Worm (Caenorhabditis elegans) whole organism, L4 larva: ENCODE measurements around the gene gly-9.

ENCODE experiments used
- F26F4.8 ChIP-seq: fragments of 200-800 bp; sonication (Bioruptor generic); conservative IDR thresholded peaks from 2 replicates; pipeline ENCODE4 v1.3.6; 2022; ENCODE audit warnings: missing genetic modification characterization, missing compliant biosample characterization
- F44E2.7 ChIP-seq: fragments of 200-800 bp; sonication (Bioruptor generic); IDR thresholded peaks from 2 replicates; pipeline ENCODE4 v2.1.2; 2022; ENCODE audit warnings: missing genetic modification characterization, missing compliant biosample characterization
- F49E8.2 ChIP-seq: sonication (generic microtip); optimal IDR thresholded peaks from 2 replicates; lab custom pipeline; 2016; ENCODE audit warnings: missing compliant biosample characterization, mild to moderate bottlenecking, missing genetic modification characterization, borderline replicate concordance
- R02D3.7 ChIP-seq: fragments of 150-350 bp; sonication (generic microtip); optimal IDR thresholded peaks from 3 replicates; lab custom pipeline; 2014; ENCODE audit warnings: missing biosample characterization, missing genetic modification characterization
- T20F7.1 ChIP-seq: fragments of 200-800 bp; sonication (Bioruptor generic); optimal IDR thresholded peaks from 2 replicates; lab custom pipeline; 2018; ENCODE audit warnings: mild to moderate bottlenecking, missing genetic modification characterization, missing compliant biosample characterization
- T26A8.4 ChIP-seq: fragments of 200-800 bp; sonication (Bioruptor generic); IDR thresholded peaks from 2 replicates; pipeline ENCODE4 v1.3.6; 2022; ENCODE audit warnings: missing genetic modification characterization, missing compliant biosample characterization
- Y5F2A.4 ChIP-seq: fragments of 200-800 bp; sonication (Bioruptor generic); optimal IDR thresholded peaks from 2 replicates; lab custom pipeline; 2018; ENCODE audit warnings: mild to moderate bottlenecking, missing genetic modification characterization, missing compliant biosample characterization
- aha-1 ChIP-seq: fragments of 150-350 bp; peaks from one replicate; lab custom pipeline; 2014; ENCODE audit warnings: missing biosample characterization, missing genetic modification characterization
- aly-2 ChIP-seq: sonication (generic microtip); optimal IDR thresholded peaks from 2 replicates; lab custom pipeline; 2018; ENCODE audit warnings: missing biosample characterization, missing genetic modification characterization
- ama-1 ChIP-seq: fragments of 150-350 bp; optimal IDR thresholded peaks from 2 replicates; lab custom pipeline; 2014; ENCODE audit warnings: inconsistent platforms, mixed read lengths
- arid-1 ChIP-seq: fragments of 200-800 bp; sonication (Bioruptor generic); conservative IDR thresholded peaks from 2 replicates; pipeline ENCODE4 v1.3.6; 2022; ENCODE audit warnings: missing genetic modification reagents, missing genetic modification characterization, missing compliant biosample characterization
- ceh-28 ChIP-seq: fragments of 150-350 bp; optimal IDR thresholded peaks from 2 replicates; lab custom pipeline; 2014; ENCODE audit warnings: missing biosample characterization, missing genetic modification reagents, missing genetic modification characterization
- ceh-62 ChIP-seq: sonication (generic microtip); optimal IDR thresholded peaks from 2 replicates; lab custom pipeline; 2017; ENCODE audit warnings: missing biosample characterization, missing genetic modification characterization
- ceh-82 ChIP-seq: sonication (generic microtip); optimal IDR thresholded peaks from 2 replicates; lab custom pipeline; 2017; ENCODE audit warnings: missing biosample characterization, missing genetic modification characterization
- ces-1 ChIP-seq: fragments of 150-350 bp; sonication (generic microtip); optimal IDR thresholded peaks from 4 replicates; lab custom pipeline; 2014; ENCODE audit warnings: missing biosample characterization, missing genetic modification reagents, missing genetic modification characterization
- daf-12 ChIP-seq: fragments of 150-350 bp; optimal IDR thresholded peaks from 2 replicates; lab custom pipeline; 2014; ENCODE audit warnings: missing biosample characterization, missing genetic modification reagents, missing genetic modification characterization
- daf-16 ChIP-seq, 3 experiments: sonication (generic microtip); optimal IDR thresholded peaks; 2 replicates each; lab custom pipeline; 2016 to 2017; ENCODE audit warnings: missing genetic modification characterization in 3 of 3, missing genetic modification reagents in 3 of 3, mild to moderate bottlenecking in 2 of 3, missing compliant biosample characterization in 2 of 3, missing biosample characterization in 1 of 3, moderate library complexity in 1 of 3
- dve-1 ChIP-seq: sonication (generic microtip); optimal IDR thresholded peaks from 2 replicates; lab custom pipeline; 2017; ENCODE audit warnings: antibody characterized with exemption, mild to moderate bottlenecking, missing genetic modification characterization, missing compliant biosample characterization; ENCODE audit not compliant: insufficient read depth
- egl-27 ChIP-seq: sonication (generic microtip); optimal IDR thresholded peaks from 3 replicates; lab custom pipeline; 2017; ENCODE audit warnings: missing biosample characterization, missing genetic modification reagents, missing genetic modification characterization
- egl-43 ChIP-seq: fragments of 200-800 bp; sonication (Bioruptor generic); IDR thresholded peaks from 2 replicates; pipeline ENCODE4 v1.3.6; 2022; ENCODE audit warnings: missing genetic modification reagents, missing genetic modification characterization, missing compliant biosample characterization
- hif-1 ChIP-seq, 2 experiments: sonication (generic microtip); optimal IDR thresholded peaks; 2 replicates each; lab custom pipeline; 2016 to 2017; ENCODE audit warnings: missing compliant biosample characterization in 2 of 2, missing genetic modification characterization in 2 of 2, missing genetic modification reagents in 2 of 2, missing genotype in 2 of 2, mild to moderate bottlenecking in 1 of 2
- hlh-30 ChIP-seq: sonication (generic microtip); optimal IDR thresholded peaks from 2 replicates; lab custom pipeline; 2017; ENCODE audit warnings: antibody characterized with exemption, mild to moderate bottlenecking, missing genetic modification characterization, missing compliant biosample characterization; ENCODE audit not compliant: insufficient read depth
- hmg-1.1 ChIP-seq: fragments of 200-800 bp; sonication (Bioruptor generic); IDR thresholded peaks from 2 replicates; pipeline ENCODE4 v1.3.6; 2022; ENCODE audit warnings: missing genetic modification reagents, missing genetic modification characterization, missing compliant biosample characterization
- jun-1 ChIP-seq: fragments of 150-350 bp; optimal IDR thresholded peaks from 2 replicates; lab custom pipeline; 2014; ENCODE audit warnings: missing biosample characterization, missing genetic modification reagents, missing genetic modification characterization
- lim-7 ChIP-seq: fragments of 200-800 bp; sonication (Bioruptor generic); IDR thresholded peaks from 2 replicates; pipeline ENCODE4 v1.3.6; 2022; ENCODE audit warnings: missing genetic modification characterization, missing compliant biosample characterization
- lin-1 ChIP-seq: fragments of 200-800 bp; sonication (Bioruptor generic); IDR thresholded peaks from 2 replicates; pipeline ENCODE4 v1.3.6; 2022; ENCODE audit warnings: missing genetic modification reagents, missing genetic modification characterization, missing compliant biosample characterization
- lin-15B ChIP-seq: fragments of 150-350 bp; sonication (generic microtip); optimal IDR thresholded peaks from 3 replicates; lab custom pipeline; 2014; ENCODE audit warnings: missing biosample characterization, missing genetic modification characterization
- lin-39 ChIP-seq: fragments of 150-350 bp; optimal IDR thresholded peaks from 2 replicates; lab custom pipeline; 2014; ENCODE audit warnings: missing biosample characterization, missing genetic modification reagents, missing genetic modification characterization
- mdl-1 ChIP-seq, 2 experiments: fragments of 150-350 bp in 1 of 2; sonication (generic microtip) in 1 of 2; optimal IDR thresholded peaks; 2 replicates each; lab custom pipeline; 2014 to 2017; ENCODE audit warnings: missing biosample characterization in 2 of 2, missing genetic modification characterization in 2 of 2
- mdt-29 ChIP-seq: fragments of 200-800 bp; sonication (Bioruptor generic); IDR thresholded peaks from 2 replicates; pipeline ENCODE4 v1.3.6; 2022; ENCODE audit warnings: missing genetic modification reagents, missing genetic modification characterization, missing compliant biosample characterization
- mep-1 ChIP-seq: fragments of 150-350 bp; sonication (generic microtip); optimal IDR thresholded peaks from 3 replicates; lab custom pipeline; 2014; ENCODE audit warnings: missing biosample characterization, missing genetic modification characterization
- mes-2 ChIP-seq: sonication (generic microtip); optimal IDR thresholded peaks from 2 replicates; lab custom pipeline; 2016; ENCODE audit warnings: missing genotype, mild to moderate bottlenecking, missing genetic modification characterization, missing compliant biosample characterization; ENCODE audit not compliant: poor library complexity, severe bottlenecking
- nhr-11 ChIP-seq: fragments of 150-350 bp; optimal IDR thresholded peaks from 2 replicates; lab custom pipeline; 2014; ENCODE audit warnings: missing biosample characterization, missing genetic modification characterization
- nhr-111 ChIP-seq: fragments of 200-800 bp; sonication (Bioruptor generic); optimal IDR thresholded peaks from 2 replicates; lab custom pipeline; 2018; ENCODE audit warnings: mild to moderate bottlenecking, missing genetic modification characterization, missing compliant biosample characterization
- nhr-237 ChIP-seq: sonication (generic microtip); optimal IDR thresholded peaks from 2 replicates; lab custom pipeline; 2017; ENCODE audit warnings: missing biosample characterization, missing genetic modification characterization
- nhr-25 ChIP-seq: sonication (generic microtip); optimal IDR thresholded peaks from 2 replicates; lab custom pipeline; 2017; ENCODE audit warnings: missing genetic modification characterization, mild to moderate bottlenecking, missing compliant biosample characterization, antibody characterized with exemption, moderate library complexity, borderline replicate concordance; ENCODE audit not compliant: insufficient read depth
- nhr-48 ChIP-seq: sonication (generic microtip); optimal IDR thresholded peaks from 2 replicates; lab custom pipeline; 2016; ENCODE audit warnings: mild to moderate bottlenecking, missing genetic modification characterization, missing compliant biosample characterization
- nhr-6 ChIP-seq: fragments of 150-350 bp; optimal IDR thresholded peaks from 2 replicates; lab custom pipeline; 2014; ENCODE audit warnings: missing biosample characterization, missing genetic modification characterization
- nhr-77 ChIP-seq: fragments of 150-350 bp; optimal IDR thresholded peaks from 2 replicates; lab custom pipeline; 2014; ENCODE audit warnings: missing biosample characterization, missing genetic modification characterization
- pha-4 ChIP-seq, 2 experiments: fragments of 150-350 bp in 1 of 2; fragments of 200-800 bp in 1 of 2; sonication (Bioruptor generic) in 1 of 2; IDR thresholded peaks in 1 of 2; optimal IDR thresholded peaks in 1 of 2; 2 replicates each; pipeline versions ENCODE4 v1.3.6 to Lab custom; 2014 to 2022; ENCODE audit warnings: missing genetic modification characterization in 2 of 2, missing genetic modification reagents in 2 of 2, missing biosample characterization in 1 of 2, missing compliant biosample characterization in 1 of 2
- php-3 ChIP-seq: fragments of 200-800 bp; sonication (Bioruptor generic); IDR thresholded peaks from 2 replicates; pipeline ENCODE4 v1.3.6; 2022; ENCODE audit warnings: missing genetic modification reagents, missing genetic modification characterization, missing compliant biosample characterization
- rbr-2 ChIP-seq: sonication (generic microtip); optimal IDR thresholded peaks from 2 replicates; lab custom pipeline; 2016; ENCODE audit warnings: missing genotype, missing genetic modification characterization, missing compliant biosample characterization
- sdz-12 ChIP-seq: fragments of 200-800 bp; sonication (Bioruptor generic); optimal IDR thresholded peaks from 2 replicates; lab custom pipeline; 2018; ENCODE audit warnings: mild to moderate bottlenecking, missing genetic modification characterization, missing compliant biosample characterization
- snpc-4 ChIP-seq: fragments of 150-350 bp; optimal IDR thresholded peaks from 2 replicates; lab custom pipeline; 2014; ENCODE audit warnings: missing biosample characterization, missing genetic modification characterization
- spr-1 ChIP-seq: sonication (generic microtip); optimal IDR thresholded peaks from 2 replicates; lab custom pipeline; 2016; ENCODE audit warnings: mild to moderate bottlenecking, missing genetic modification characterization, missing compliant biosample characterization
- tag-97 ChIP-seq: fragments of 200-800 bp; sonication (Bioruptor generic); IDR thresholded peaks from 2 replicates; pipeline ENCODE4 v1.3.6; 2022; ENCODE audit warnings: missing genetic modification characterization, missing compliant biosample characterization
- tra-1 ChIP-seq: fragments of 200-800 bp; sonication (Bioruptor generic); IDR thresholded peaks from 2 replicates; pipeline ENCODE4 v1.3.6; 2022; ENCODE audit warnings: missing genetic modification reagents, missing genetic modification characterization, missing compliant biosample characterization
- unc-62 ChIP-seq, 3 experiments: fragments of 150-350 bp in 1 of 3; sonication (generic microtip); optimal IDR thresholded peaks in 2 of 3; peaks in 1 of 3; 1 replicate in 1 of 3; 2 replicates in 2 of 3; lab custom pipeline; 2014 to 2017; ENCODE audit warnings: missing biosample characterization in 3 of 3, missing genetic modification characterization in 3 of 3, missing genetic modification reagents in 3 of 3, missing genotype in 1 of 3
- zfp-2 ChIP-seq: sonication (generic microtip); optimal IDR thresholded peaks from 2 replicates; lab custom pipeline; 2016; ENCODE audit warnings: mild to moderate bottlenecking, missing genetic modification characterization, missing compliant biosample characterization
- zfp-3 ChIP-seq: fragments of 200-800 bp; sonication (Bioruptor generic); conservative IDR thresholded peaks from 2 replicates; pipeline ENCODE4 v1.3.6; 2022; ENCODE audit warnings: missing genetic modification reagents, missing genetic modification characterization, missing compliant biosample characterization

gly-9 gene

ce11 chrIII:11317164-11317620, 26.8 kb upstream of the gly-9 start, which contains the start of gene mcm-10 (continued):
- TF ChIP-seq nhr-237 (tag; lab: Kevin White, UChicago) (no peak), tag-97 (no peak), nhr-6 (tag; lab: Kevin White, UChicago) (no peak), jun-1 (no peak), nhr-25 (tag; lab: Kevin White, UChicago) (no peak), pha-4 (GFP tag; IDR thresholded peaks at IDR 0.05; lab: Robert Waterston, UW) (no peak), pha-4 (tag; optimal IDR thresholded peaks at IDR 0.05; lab: Kevin White, UChicago) (no peak), mdl-1 (tag; optimal IDR thresholded peaks at IDR 0.05; lab: Kevin White, UChicago) (no peak), zfp-2 (tag; lab: Kevin White, UChicago) (no peak), hif-1 (tag; optimal IDR thresholded peaks at IDR 0.05; lab: Kevin White, UChicago) (peak in 1 of 2 experiments; percentile 92), dve-1 (tag; lab: Kevin White, UChicago) (peak; percentile 65), nhr-77 (tag; lab: Kevin White, UChicago) (no peak), T20F7.1 (GFP tag; lab: Kevin White, UChicago) (no peak), lin-39 (tag; lab: Kevin White, UChicago) (no peak), F44E2.7 (GFP tag; lab: Robert Waterston, UW) (no peak), F49E8.2 (tag; lab: Kevin White, UChicago) (no peak), nhr-111 (GFP tag; lab: Kevin White, UChicago) (no peak), daf-16 (GFP tag; optimal IDR thresholded peaks at IDR 0.05; lab: Kevin White, UChicago) (peak in 1 of 2 experiments; percentile 26), daf-16 (tag; optimal IDR thresholded peaks at IDR 0.05; lab: Kevin White, UChicago) (peak; percentile 24), ceh-62 (tag; lab: Kevin White, UChicago) (no peak), daf-12 (no peak), hlh-30 (tag; lab: Kevin White, UChicago) (peak; percentile 23), mep-1 (peak; percentile 34), lin-1 (no peak), ces-1 (GFP tag; lab: Kevin White, UChicago) (peak; percentile 1), unc-62 (GFP tag; optimal IDR thresholded peaks at IDR 0.05 in 1 of 2; lab: Kevin White, UChicago) (no peak), unc-62 (tag; optimal IDR thresholded peaks at IDR 0.05; lab: Kevin White, UChicago) (no peak), zfp-3 (GFP tag; lab: Robert Waterston, UW) (no peak), ceh-28 (tag; lab: Kevin White, UChicago) (no peak), egl-43 (GFP tag; lab: Robert Waterston, UW) (0 out of 2 replicates have a peak, but pooled peaks have one; percentile 49), lim-7 (GFP tag; lab: Robert Waterston, UW) (no peak), nhr-11 (tag; lab: Kevin White, UChicago) (peak; percentile 29), lin-15B (no peak), spr-1 (tag; lab: Kevin White, UChicago) (peak; percentile 13), php-3 (GFP tag; lab: Robert Waterston, UW) (no peak), Y5F2A.4 (no peak), snpc-4 (tag; lab: Kevin White, UChicago) (no peak), ama-1 (lab: Kevin White, UChicago) (no peak), ceh-82 (tag; lab: Kevin White, UChicago) (no peak), aha-1 (tag; lab: Kevin White, UChicago) (peak; percentile 81), rbr-2 (tag; lab: Kevin White, UChicago) (peak; percentile 73), mes-2 (peak; percentile 86), aly-2 (no peak), tra-1 (no peak), egl-27 (tag; lab: Kevin White, UChicago) (no peak), mdt-29 (no peak), nhr-48 (tag; lab: Kevin White, UChicago) (no peak), arid-1 (no peak), sdz-12 (GFP tag; lab: Kevin White, UChicago) (no peak), R02D3.7 (tag; lab: Kevin White, UChicago) (no peak), hmg-1.1 (GFP tag; lab: Robert Waterston, UW) (peak; percentile 76), F26F4.8 (no peak), T26A8.4 (GFP tag; lab: Robert Waterston, UW) (no peak)
